Worm (Caenorhabditis elegans) whole organism, L4/young adult: Measurements from ENCODE around the gene clec-256.
A peak's percentile ranks its signal among the peaks of the same experiment; 100 is the strongest.

ENCODE experiments used
- W03F9.2 ChIP-seq: fragments of 150-350 bp; optimal IDR thresholded peaks from 2 replicates; lab custom pipeline; 2014; ENCODE audit warnings: missing biosample characterization, missing genetic modification characterization
- dao-5 ChIP-seq: sonication (generic microtip); optimal IDR thresholded peaks from 2 replicates; lab custom pipeline; 2016; ENCODE audit warnings: missing genotype, missing genetic modification characterization, moderate library complexity, missing compliant biosample characterization
- him-1 ChIP-seq: sonication (generic microtip); optimal IDR thresholded peaks from 2 replicates; lab custom pipeline; 2016; ENCODE audit warnings: missing genotype, missing genetic modification reagents, missing genetic modification characterization, missing compliant biosample characterization

The clec-256 gene

DNA sequence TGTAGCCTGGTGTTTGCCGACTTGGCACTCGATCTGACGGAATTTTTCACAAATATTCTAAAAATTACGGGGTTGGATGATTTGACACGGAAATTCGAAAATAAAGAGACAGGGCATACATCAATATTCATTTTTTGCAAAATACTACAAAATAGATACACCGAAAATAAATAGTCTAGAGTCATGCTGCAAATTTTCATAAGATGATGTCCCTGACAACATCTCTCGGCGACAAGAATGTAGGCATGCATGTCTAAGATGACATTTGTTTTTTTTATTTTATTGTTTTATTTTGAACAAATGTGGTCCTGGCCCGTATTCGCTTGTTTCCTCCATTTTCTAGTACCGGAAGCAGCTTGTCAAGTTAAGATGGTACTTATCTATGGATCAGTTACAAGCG, at the start of gene clec-256:
Gene clec-256 (plus strand): TSS at position 301 of the 400 bp plus-strand sequence.
- TF ChIP-seq him-1 (no peak), dao-5 (tag; lab: Kevin White, UChicago) (no peak), W03F9.2 (tag; lab: Kevin White, UChicago) (no peak)

DNA sequence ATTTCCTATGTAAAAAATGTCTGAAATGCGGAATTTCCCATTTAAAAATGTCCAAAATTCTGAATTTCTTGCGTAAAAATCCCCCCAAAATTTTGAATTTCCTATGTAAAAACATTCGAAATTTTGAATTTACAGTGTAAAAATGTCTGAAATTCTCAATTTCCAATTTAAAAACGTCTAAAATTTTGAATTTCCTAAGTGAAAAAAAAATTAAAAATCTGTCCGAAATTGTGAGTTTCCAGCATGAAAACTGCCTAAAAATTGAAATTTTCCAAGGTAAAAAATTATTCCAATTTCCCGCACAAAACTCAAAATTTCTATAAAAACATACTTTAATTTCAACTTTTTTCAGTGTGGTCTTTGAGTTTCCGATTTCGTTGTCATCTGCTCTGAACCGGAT, 49.6 kb upstream of the clec-256 start:
- no peak for TF ChIP-seq dao-5 (tag; lab: Kevin White, UChicago)
- no peak for TF ChIP-seq him-1
- TF ChIP-seq W03F9.2 (tag; lab: Kevin White, UChicago), result no peak

DNA sequence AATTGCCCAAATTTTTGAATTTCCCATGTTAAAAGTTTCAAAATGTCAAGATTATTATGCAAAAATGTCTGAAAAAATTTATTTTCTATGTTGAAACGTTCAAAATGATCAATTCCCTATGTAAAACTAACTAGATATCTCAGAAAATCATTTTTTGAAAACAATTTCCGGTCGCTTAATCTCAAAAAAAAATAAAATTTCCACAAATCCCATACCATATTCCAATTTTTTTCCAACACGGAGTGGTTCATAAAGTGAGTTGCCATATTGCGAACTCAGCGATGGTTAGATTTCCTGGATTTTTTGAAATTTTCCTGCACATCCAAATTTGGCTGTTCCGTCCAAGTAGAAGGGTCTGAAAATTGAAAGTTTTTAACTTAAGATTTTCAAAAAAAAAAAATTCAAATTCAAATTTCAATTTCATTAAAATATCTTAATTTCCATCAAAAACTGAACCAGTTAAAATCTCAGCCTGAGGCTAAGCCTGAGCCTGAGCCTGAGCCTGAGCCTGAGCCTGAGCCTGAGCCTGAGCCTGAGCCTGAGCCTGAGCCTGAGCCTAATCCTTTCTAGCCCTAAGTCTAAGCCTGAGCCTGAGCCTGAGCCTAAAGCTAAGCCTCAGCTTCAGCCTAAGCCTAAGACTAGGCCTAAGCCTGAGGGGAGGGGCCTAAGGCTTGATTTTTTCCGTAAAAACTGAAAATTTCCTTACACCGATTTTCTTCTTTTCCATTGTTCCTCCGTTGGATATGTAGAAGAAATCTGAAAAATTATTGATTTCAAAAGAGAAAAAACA, 48.8 kb upstream of the clec-256 start:
- TF ChIP-seq W03F9.2 (tag; lab: Kevin White, UChicago), result no peak
- no peak for TF ChIP-seq him-1
- TF ChIP-seq dao-5 (tag; lab: Kevin White, UChicago), result no peak

DNA sequence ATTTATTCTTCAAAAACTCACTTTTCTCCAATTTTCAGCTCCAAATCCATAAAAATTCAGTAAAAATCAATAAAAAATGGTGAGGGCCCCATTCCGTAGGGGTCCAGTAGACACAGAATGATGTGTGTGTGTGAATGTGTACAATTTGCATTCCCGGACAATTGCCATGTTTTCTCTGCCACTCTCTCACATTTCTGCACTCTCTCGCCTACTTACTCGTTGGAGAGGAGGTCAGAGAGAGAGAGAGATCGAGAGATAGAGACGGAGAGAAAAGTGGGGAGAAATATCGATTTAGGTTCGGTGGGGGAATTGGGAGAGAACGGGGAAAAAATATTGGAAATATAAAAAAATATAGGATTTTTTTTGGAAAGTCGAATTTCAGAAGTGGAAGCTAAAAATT, 47.9 kb upstream of the clec-256 start:
- TF ChIP-seq him-1, result no peak
- TF ChIP-seq W03F9.2 (tag; lab: Kevin White, UChicago), result peak; percentile 58
- TF ChIP-seq dao-5 (tag; lab: Kevin White, UChicago), result no peak

DNA sequence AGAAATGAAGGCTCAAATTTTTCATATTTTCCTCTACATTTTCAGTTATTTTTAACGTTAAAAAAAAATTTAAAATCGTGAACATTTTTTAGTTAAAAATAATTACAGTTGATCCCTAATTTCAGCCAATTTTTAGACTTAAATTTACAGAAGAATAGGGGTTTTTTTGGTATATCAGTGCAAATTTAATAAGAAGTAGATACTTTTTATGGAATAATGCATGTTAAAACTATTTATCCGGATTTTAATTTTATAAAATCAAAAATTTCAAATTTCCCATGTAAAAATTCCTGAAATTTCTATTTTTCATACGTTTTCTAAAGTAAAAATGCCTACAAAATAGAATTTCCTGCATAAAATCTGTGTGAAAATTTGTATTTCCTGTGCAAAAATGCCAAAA, 47.4 kb upstream of the clec-256 start:
- no peak for TF ChIP-seq him-1
- no peak for TF ChIP-seq W03F9.2 (tag; lab: Kevin White, UChicago)
- no peak for TF ChIP-seq dao-5 (tag; lab: Kevin White, UChicago)

DNA sequence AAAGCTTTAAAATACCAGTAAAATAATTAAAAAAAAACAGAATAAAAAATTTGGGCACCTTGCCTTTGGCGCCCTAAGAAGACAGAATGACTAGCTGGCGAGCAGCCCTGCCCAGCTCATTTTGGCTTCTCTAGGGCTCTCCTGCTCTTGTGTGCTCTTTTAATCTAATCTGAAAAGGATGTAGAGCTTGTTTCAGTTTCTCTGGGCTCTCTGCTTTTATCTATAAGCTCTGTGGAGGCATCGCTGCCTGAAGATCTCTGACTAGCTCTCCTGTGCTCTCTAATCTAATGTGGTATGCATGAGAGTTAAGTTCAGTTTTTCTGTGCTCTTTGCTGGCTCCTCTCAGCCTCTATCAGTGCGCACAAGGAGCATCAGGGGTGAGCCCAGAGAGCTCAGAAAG, 45.6 kb upstream of the clec-256 start:
- TF ChIP-seq dao-5 (tag; lab: Kevin White, UChicago), result no peak
- TF ChIP-seq him-1, result no peak

DNA sequence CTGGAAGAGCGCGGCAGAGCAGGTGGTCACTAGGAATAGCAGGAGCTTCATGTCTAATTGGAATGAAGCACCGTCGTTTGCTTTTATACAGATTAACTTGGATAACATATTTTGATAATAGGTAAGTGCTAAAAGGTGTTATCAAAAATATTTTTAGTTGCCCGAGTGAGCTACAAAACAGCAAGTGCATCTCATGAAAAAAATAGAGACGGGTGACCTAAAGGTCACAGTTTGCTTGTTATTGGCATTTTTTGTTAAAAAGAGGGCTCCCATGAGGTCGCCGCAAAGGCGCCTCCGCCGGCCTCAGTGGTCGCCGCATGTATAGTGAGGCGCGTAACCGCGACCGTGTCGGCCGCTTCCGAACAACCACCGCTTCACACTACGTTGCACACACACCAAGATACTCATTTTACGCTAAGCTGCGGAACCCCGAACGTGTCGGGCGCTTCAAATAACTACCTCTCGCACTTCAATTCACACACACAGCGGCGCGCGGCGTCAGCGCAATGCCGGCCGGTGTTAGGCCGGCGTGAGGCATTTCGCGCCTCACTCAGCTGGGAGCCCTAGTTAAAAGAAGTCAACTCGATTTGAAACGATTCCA, 42.1 kb upstream of the clec-256 start, which contains the start of gene asp-19:
Gene asp-19 (minus strand): TSS at position 51 of the 601 bp plus-strand sequence.
- TF ChIP-seq dao-5 (tag; lab: Kevin White, UChicago) (no peak), him-1 (no peak), W03F9.2 (tag; lab: Kevin White, UChicago) (no peak)

DNA sequence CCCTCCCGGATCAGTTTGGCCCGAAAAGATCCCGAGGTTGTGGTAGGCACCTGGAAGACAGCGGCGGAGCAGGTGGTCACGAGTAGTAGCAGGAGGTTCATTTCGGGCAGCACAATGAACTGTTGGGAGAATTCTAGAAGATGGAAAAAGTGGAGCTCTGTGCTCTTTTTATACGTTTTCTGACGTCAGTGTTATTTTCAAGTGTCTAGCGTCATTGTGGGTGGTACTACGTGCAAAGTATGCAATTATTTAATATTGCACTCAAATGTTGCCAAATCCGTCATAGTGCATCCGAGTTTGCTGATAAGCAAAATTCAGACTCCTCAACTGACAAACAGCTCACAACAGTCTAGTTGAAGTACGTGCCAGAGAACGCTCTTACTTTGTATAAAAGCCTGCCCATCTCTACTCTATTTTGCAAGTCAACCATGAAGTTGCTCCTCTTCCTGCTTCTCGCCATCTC, 39.9 kb upstream of the clec-256 start, which contains the start of the genes asp-18 and scl-19:
Gene asp-18 (minus strand): TSS at position 101 of the 463 bp plus-strand sequence.
Gene scl-19 (plus strand): TSS at position 413 of the 463 bp plus-strand sequence.
- TF ChIP-seq W03F9.2 (tag; lab: Kevin White, UChicago) (no peak), him-1 (no peak), dao-5 (tag; lab: Kevin White, UChicago) (no peak)

DNA sequence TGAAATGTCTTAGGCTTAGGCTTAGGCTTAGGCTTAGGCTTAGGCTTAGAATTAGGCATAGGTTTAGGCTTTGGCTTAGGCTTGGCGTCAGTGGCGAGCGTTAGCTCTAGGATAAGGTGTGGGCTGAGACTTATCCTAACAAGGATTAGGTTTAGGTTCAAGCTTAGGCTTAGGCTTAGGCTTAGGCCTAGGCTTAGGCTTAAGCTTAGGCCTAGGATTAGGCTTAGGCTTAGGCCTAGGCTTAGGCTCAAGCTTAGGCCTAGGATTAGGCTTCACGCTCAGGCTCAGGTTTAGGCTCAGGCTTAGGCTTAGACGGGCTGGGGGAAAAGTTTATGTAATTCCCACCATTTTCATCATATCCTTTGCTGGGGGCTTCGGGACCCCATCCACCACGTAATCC, 37.5 kb upstream of the clec-256 start:
- no peak for TF ChIP-seq dao-5 (tag; lab: Kevin White, UChicago)
- no peak for TF ChIP-seq W03F9.2 (tag; lab: Kevin White, UChicago)
- TF ChIP-seq him-1, result no peak

DNA sequence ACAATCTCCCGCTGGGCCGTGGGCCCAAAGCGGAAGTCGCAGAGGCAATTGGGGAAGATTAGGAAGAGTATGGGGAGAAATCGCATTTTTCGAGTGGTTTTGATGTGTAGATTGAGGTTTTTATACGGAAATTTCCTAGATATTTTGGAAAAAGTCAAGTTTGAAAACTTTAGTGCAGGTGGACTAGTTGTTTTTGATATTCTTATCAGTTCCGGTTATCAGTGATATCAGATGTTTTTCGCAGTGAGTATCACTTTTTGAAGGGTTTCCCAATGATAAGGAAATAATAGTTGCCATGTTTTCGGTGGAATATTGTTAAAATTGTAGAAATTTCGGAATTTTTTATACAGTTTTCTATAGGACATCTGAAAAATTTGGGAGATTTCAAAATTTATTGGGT, 37.1 kb upstream of the clec-256 start, which contains the start of gene scl-20:
Gene scl-20 (minus strand): TSS at position 101 of the 400 bp plus-strand sequence.
- TF ChIP-seq him-1, result no peak
- no peak for TF ChIP-seq dao-5 (tag; lab: Kevin White, UChicago)
- TF ChIP-seq W03F9.2 (tag; lab: Kevin White, UChicago), result no peak

DNA sequence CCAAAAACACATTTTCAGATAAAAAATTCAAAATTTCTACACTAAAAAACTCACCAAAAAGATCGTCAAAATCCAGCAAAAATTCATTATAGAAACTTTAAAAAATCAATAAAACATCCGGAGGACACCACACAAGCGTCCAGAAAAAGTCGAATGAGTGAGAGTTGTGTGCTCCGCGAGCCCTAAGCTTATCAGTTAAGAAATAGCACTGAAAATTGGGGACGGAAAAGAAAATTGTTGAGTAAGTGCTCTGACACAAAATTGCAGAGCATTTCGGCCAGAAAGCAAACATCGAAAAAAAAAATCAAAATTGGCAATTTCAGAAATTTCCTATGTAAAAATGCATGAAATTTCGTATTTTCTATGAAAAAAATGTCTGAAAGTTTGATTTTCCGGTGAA, 33.8 kb upstream of the clec-256 start:
- TF ChIP-seq W03F9.2 (tag; lab: Kevin White, UChicago) (no peak), him-1 (no peak), dao-5 (tag; lab: Kevin White, UChicago) (no peak)

DNA sequence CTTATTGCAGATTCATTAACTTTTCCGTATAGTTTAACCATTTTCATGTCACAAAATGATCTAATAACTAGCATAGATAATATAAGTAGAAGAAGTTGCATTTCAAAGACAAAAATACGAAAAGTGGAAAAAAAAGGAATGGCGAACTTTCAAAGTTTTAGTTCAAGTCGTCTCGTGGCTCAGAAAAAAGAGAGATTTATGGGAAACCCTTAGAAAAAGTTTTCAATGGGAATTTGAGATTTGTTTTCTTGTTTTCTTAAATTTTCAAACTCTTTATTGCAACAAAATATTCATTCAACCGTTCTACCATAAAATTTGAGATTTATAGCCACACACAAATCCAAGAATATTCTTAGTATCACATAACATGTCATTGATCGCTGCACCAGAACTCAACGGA, 29.4 kb upstream of the clec-256 start, which contains the start of gene clec-250:
Gene clec-250 (minus strand): TSS at position 101 of the 400 bp plus-strand sequence.
- TF ChIP-seq him-1, result no peak
- TF ChIP-seq W03F9.2 (tag; lab: Kevin White, UChicago), result no peak
- TF ChIP-seq dao-5 (tag; lab: Kevin White, UChicago), result no peak

DNA sequence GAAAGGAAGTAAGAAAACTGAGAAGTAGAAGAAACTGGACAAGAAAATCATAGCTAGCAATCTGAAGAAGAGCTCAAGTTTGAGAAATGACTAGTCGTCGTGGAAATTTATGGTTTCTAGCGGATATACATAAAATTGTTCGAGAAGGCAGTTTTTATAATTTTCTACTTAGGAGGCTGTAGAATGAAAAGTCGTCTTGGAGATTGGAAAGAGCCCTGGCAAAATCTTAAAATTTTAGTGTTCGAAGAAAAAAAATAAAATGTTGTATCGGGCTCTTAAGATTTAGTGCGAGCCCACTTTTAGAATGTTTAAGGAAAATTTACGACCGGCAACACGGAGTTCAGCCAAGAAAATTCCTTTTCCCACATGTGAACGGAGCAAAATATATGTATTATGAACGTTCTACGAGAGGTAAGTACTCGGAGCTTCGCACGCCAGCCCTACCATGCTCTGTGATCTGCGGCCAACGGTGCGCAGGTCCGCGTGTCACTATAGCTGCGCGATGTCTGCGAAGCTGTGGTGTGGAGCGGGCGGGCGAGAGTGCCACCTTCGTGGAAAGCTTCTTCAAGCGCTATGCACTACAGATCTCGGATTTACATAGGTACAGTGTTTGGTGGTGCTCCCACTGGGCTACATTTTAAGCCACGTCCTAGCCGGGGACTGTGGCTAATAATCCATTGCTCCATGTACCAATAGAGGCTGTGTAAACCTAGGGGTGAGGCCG, 24.4 kb upstream of the clec-256 start, which contains the start of gene clec-251:
Gene clec-251 (minus strand): TSS at position 51 of the 724 bp plus-strand sequence.
- no peak for TF ChIP-seq W03F9.2 (tag; lab: Kevin White, UChicago)
- no peak for TF ChIP-seq dao-5 (tag; lab: Kevin White, UChicago)
- TF ChIP-seq him-1, result no peak
